Worm (Caenorhabditis elegans): ENCODE results near the gene magi-1.

Gene magi-1

ce11 chrIV:11716414-11716813, 1.6 kb downstream of the magi-1 start:
- TF ChIP-seq ref-1 (GFP tag; conservative IDR thresholded peaks at IDR 0.05): no peak

- TF ChIP-seq ref-1 (GFP tag; conservative IDR thresholded peaks at IDR 0.05): no peak
- no peak for TF ChIP-seq flt-1 (GFP tag; IDR thresholded peaks at IDR 0.05)
- TF ChIP-seq tab-1 (GFP tag; IDR thresholded peaks at IDR 0.05): no peak
- no peak for TF ChIP-seq T22C8.4 (GFP tag; IDR thresholded peaks at IDR 0.05)
- no peak for TF ChIP-seq ztf-23 (GFP tag; IDR thresholded peaks at IDR 0.05)
- no peak for TF ChIP-seq ztf-29 (GFP tag; IDR thresholded peaks at IDR 0.05)
- no peak for TF ChIP-seq med-1 (GFP tag; optimal IDR thresholded peaks at IDR 0.05; ENCODE audit: insufficient read depth)
- no peak for TF ChIP-seq klf-2 (GFP tag; conservative IDR thresholded peaks at IDR 0.05)
- TF ChIP-seq cog-1 (tag; optimal IDR thresholded peaks at IDR 0.05): no peak
Measured at ce11 chrIV:11717094-11717876, 2.4 kb downstream of the magi-1 start.

- no peak for TF ChIP-seq flt-1 (GFP tag; IDR thresholded peaks at IDR 0.05)
- TF ChIP-seq ztf-23 (GFP tag; IDR thresholded peaks at IDR 0.05): no peak
- TF ChIP-seq cog-1 (tag; optimal IDR thresholded peaks at IDR 0.05): no peak
- TF ChIP-seq med-1 (GFP tag; optimal IDR thresholded peaks at IDR 0.05; ENCODE audit: insufficient read depth): no peak
- TF ChIP-seq tab-1 (GFP tag; IDR thresholded peaks at IDR 0.05): no peak
- TF ChIP-seq T22C8.4 (GFP tag; IDR thresholded peaks at IDR 0.05): no peak
- no peak for TF ChIP-seq ztf-29 (GFP tag; IDR thresholded peaks at IDR 0.05)
- no peak for TF ChIP-seq ref-1 (GFP tag; conservative IDR thresholded peaks at IDR 0.05)
- no peak for TF ChIP-seq klf-2 (GFP tag; conservative IDR thresholded peaks at IDR 0.05)
Measured at ce11 chrIV:11718653-11719052, 3.8 kb downstream of the magi-1 start.

ce11 chrIV:11721878-11722277, 7.0 kb downstream of the magi-1 start:
- TF ChIP-seq flt-1 (GFP tag; IDR thresholded peaks at IDR 0.05): no peak
- TF ChIP-seq tab-1 (GFP tag; IDR thresholded peaks at IDR 0.05): no peak
- TF ChIP-seq ref-1 (GFP tag; conservative IDR thresholded peaks at IDR 0.05): no peak
- TF ChIP-seq cog-1 (tag; optimal IDR thresholded peaks at IDR 0.05): no peak
- no peak for TF ChIP-seq klf-2 (GFP tag; conservative IDR thresholded peaks at IDR 0.05)
- no peak for TF ChIP-seq ztf-29 (GFP tag; IDR thresholded peaks at IDR 0.05)
- TF ChIP-seq med-1 (GFP tag; optimal IDR thresholded peaks at IDR 0.05; ENCODE audit: insufficient read depth): no peak
- TF ChIP-seq T22C8.4 (GFP tag; IDR thresholded peaks at IDR 0.05): no peak
- no peak for TF ChIP-seq ztf-23 (GFP tag; IDR thresholded peaks at IDR 0.05)

ce11 chrIV:11723255-11723654, 8.4 kb downstream of the magi-1 start:
- no peak for TF ChIP-seq ref-1 (GFP tag; conservative IDR thresholded peaks at IDR 0.05)
- no peak for TF ChIP-seq tab-1 (GFP tag; IDR thresholded peaks at IDR 0.05)
- no peak for TF ChIP-seq flt-1 (GFP tag; IDR thresholded peaks at IDR 0.05)
- TF ChIP-seq ztf-29 (GFP tag; IDR thresholded peaks at IDR 0.05): no peak
- no peak for TF ChIP-seq T22C8.4 (GFP tag; IDR thresholded peaks at IDR 0.05)
- TF ChIP-seq med-1 (GFP tag; optimal IDR thresholded peaks at IDR 0.05; ENCODE audit: insufficient read depth): no peak
- TF ChIP-seq ztf-23 (GFP tag; IDR thresholded peaks at IDR 0.05): no peak
- no peak for TF ChIP-seq klf-2 (GFP tag; conservative IDR thresholded peaks at IDR 0.05)
- no peak for TF ChIP-seq cog-1 (tag; optimal IDR thresholded peaks at IDR 0.05)

- TF ChIP-seq T22C8.4 (GFP tag; IDR thresholded peaks at IDR 0.05) (no peak), cog-1 (tag; optimal IDR thresholded peaks at IDR 0.05) (no peak), ref-1 (GFP tag; conservative IDR thresholded peaks at IDR 0.05) (no peak), klf-2 (GFP tag; conservative IDR thresholded peaks at IDR 0.05) (no peak), tab-1 (GFP tag; IDR thresholded peaks at IDR 0.05) (no peak), flt-1 (GFP tag; IDR thresholded peaks at IDR 0.05) (no peak), ztf-29 (GFP tag; IDR thresholded peaks at IDR 0.05) (no peak), ztf-23 (GFP tag; IDR thresholded peaks at IDR 0.05) (no peak), med-1 (GFP tag; optimal IDR thresholded peaks at IDR 0.05; ENCODE audit: insufficient read depth) (no peak)
Measured at ce11 chrIV:11735025-11735424, 20.2 kb downstream of the magi-1 start, which contains the start of gene K01A6.6. Gene K01A6.6, plus strand, starts transcription at chrIV:11735325.

ce11 chrIV:11737269-11737668, 22.4 kb downstream of the magi-1 start, which contains the start of gene K01A6.8:
Gene K01A6.8, minus strand, starts transcription at chrIV:11737369.
- TF ChIP-seq T22C8.4 (GFP tag; IDR thresholded peaks at IDR 0.05): no peak
- no peak for TF ChIP-seq cog-1 (tag; optimal IDR thresholded peaks at IDR 0.05)
- TF ChIP-seq ztf-23 (GFP tag; IDR thresholded peaks at IDR 0.05): no peak
- no peak for TF ChIP-seq ztf-29 (GFP tag; IDR thresholded peaks at IDR 0.05)
- no peak for TF ChIP-seq klf-2 (GFP tag; conservative IDR thresholded peaks at IDR 0.05)
- TF ChIP-seq med-1 (GFP tag; optimal IDR thresholded peaks at IDR 0.05; ENCODE audit: insufficient read depth): no peak
- no peak for TF ChIP-seq flt-1 (GFP tag; IDR thresholded peaks at IDR 0.05)
- no peak for TF ChIP-seq ref-1 (GFP tag; conservative IDR thresholded peaks at IDR 0.05)
- no peak for TF ChIP-seq tab-1 (GFP tag; IDR thresholded peaks at IDR 0.05)

ce11 chrIV:11738092-11738617, 23.3 kb downstream of the magi-1 start, which contains the start of gene K01A6.7:
Gene K01A6.7, minus strand, starts transcription at chrIV:11738567.
- TF ChIP-seq flt-1 (GFP tag; IDR thresholded peaks at IDR 0.05) (no peak), ztf-29 (GFP tag; IDR thresholded peaks at IDR 0.05) (no peak), klf-2 (GFP tag; conservative IDR thresholded peaks at IDR 0.05) (no peak), cog-1 (tag; optimal IDR thresholded peaks at IDR 0.05) (no peak), T22C8.4 (GFP tag; IDR thresholded peaks at IDR 0.05) (no peak), tab-1 (GFP tag; IDR thresholded peaks at IDR 0.05) (no peak), ztf-23 (GFP tag; IDR thresholded peaks at IDR 0.05) (no peak), ref-1 (GFP tag; conservative IDR thresholded peaks at IDR 0.05) (no peak), med-1 (GFP tag; optimal IDR thresholded peaks at IDR 0.05; ENCODE audit: insufficient read depth) (no peak)

- TF ChIP-seq tab-1 (GFP tag; IDR thresholded peaks at IDR 0.05) (no peak), med-1 (GFP tag; optimal IDR thresholded peaks at IDR 0.05; ENCODE audit: insufficient read depth) (no peak), T22C8.4 (GFP tag; IDR thresholded peaks at IDR 0.05) (no peak), klf-2 (GFP tag; conservative IDR thresholded peaks at IDR 0.05) (no peak), cog-1 (tag; optimal IDR thresholded peaks at IDR 0.05) (no peak), ztf-23 (GFP tag; IDR thresholded peaks at IDR 0.05) (no peak), flt-1 (GFP tag; IDR thresholded peaks at IDR 0.05) (no peak), ztf-29 (GFP tag; IDR thresholded peaks at IDR 0.05) (no peak), ref-1 (GFP tag; conservative IDR thresholded peaks at IDR 0.05) (no peak)
Measured at ce11 chrIV:11740204-11740603, 25.4 kb downstream of the magi-1 start, which contains the start of gene K01A6.4. Gene K01A6.4, minus strand, starts transcription at chrIV:11740304.
